Fruit fly (Drosophila melanogaster) whole organism, prepupa: ENCODE measurements around the gene Cyp4d20.

Source experiments
- CG10631 ChIP-seq: fragments of 200-800 bp; sonication (Bioruptor generic); optimal IDR thresholded peaks from 2 replicates; lab custom pipeline; 2016; ENCODE audit warnings: missing biosample characterization, missing genetic modification characterization
- CG10669 ChIP-seq: fragments of 200-800 bp; sonication (Bioruptor generic); optimal IDR thresholded peaks from 3 replicates; lab custom pipeline; 2018; ENCODE audit warnings: missing biosample characterization, mild to moderate bottlenecking, missing genetic modification characterization, moderate library complexity
- CG11762 ChIP-seq: fragments of 200-800 bp; sonication (Bioruptor generic); optimal IDR thresholded peaks from 3 replicates; lab custom pipeline; 2016; ENCODE audit warnings: missing biosample characterization, missing genetic modification characterization; ENCODE audit not compliant: insufficient read depth
- CG11902 ChIP-seq: fragments of 200-800 bp; sonication (Bioruptor generic); optimal IDR thresholded peaks from 3 replicates; lab custom pipeline; 2016; ENCODE audit warnings: missing biosample characterization, missing genetic modification characterization
- CG15336 ChIP-seq: fragments of 200-800 bp; sonication (Bioruptor generic); IDR thresholded peaks from 2 replicates; pipeline ENCODE4 v1.3.6; 2022; ENCODE audit warnings: missing biosample characterization, missing genetic modification characterization
- CG16779 ChIP-seq: fragments of 200-800 bp; sonication (Bioruptor generic); optimal IDR thresholded peaks from 3 replicates; lab custom pipeline; 2017; ENCODE audit warnings: missing biosample characterization, mild to moderate bottlenecking, missing genetic modification characterization
- CG3032 ChIP-seq: fragments of 200-800 bp; optimal IDR thresholded peaks from 2 replicates; lab custom pipeline; 2019; ENCODE audit warnings: missing biosample characterization, mild to moderate bottlenecking, missing genetic modification characterization, moderate library complexity
- CG31627 ChIP-seq: fragments of 200-800 bp; sonication (Bioruptor generic); optimal IDR thresholded peaks from 3 replicates; lab custom pipeline; 2016; ENCODE audit warnings: missing biosample characterization, missing genetic modification characterization
- CG34406 ChIP-seq: fragments of 200-800 bp; sonication (Bioruptor generic); optimal IDR thresholded peaks from 3 replicates; lab custom pipeline; 2016; ENCODE audit warnings: missing biosample characterization, missing genetic modification characterization
- CG3919 ChIP-seq: fragments of 200-800 bp; sonication (Bioruptor generic); optimal IDR thresholded peaks from 3 replicates; lab custom pipeline; 2016; ENCODE audit warnings: missing biosample characterization, missing genetic modification characterization
- CG4318 ChIP-seq: fragments of 200-800 bp; sonication (Bioruptor generic); optimal IDR thresholded peaks from 3 replicates; lab custom pipeline; 2017; ENCODE audit warnings: missing biosample characterization, mild to moderate bottlenecking, missing genetic modification characterization
- CG6276 ChIP-seq: fragments of 200-800 bp; sonication (Bioruptor generic); optimal IDR thresholded peaks from 2 replicates; lab custom pipeline; 2017; ENCODE audit warnings: missing biosample characterization, mild to moderate bottlenecking, missing genetic modification characterization
- CG6792 ChIP-seq: fragments of 200-800 bp; sonication (Bioruptor generic); optimal IDR thresholded peaks from 3 replicates; lab custom pipeline; 2016; ENCODE audit warnings: missing biosample characterization, missing genetic modification characterization
- CG6808 ChIP-seq: fragments of 200-800 bp; sonication (Bioruptor generic); optimal IDR thresholded peaks from 3 replicates; lab custom pipeline; 2017; ENCODE audit warnings: missing biosample characterization, missing genetic modification characterization, mild to moderate bottlenecking, moderate library complexity, missing genetic modification reagents
- CG6854 ChIP-seq: fragments of 200-800 bp; sonication (Bioruptor generic); optimal IDR thresholded peaks from 2 replicates; lab custom pipeline; 2017; ENCODE audit warnings: missing biosample characterization, mild to moderate bottlenecking, missing genetic modification characterization
- CG7368 ChIP-seq: fragments of 200-800 bp; sonication (Bioruptor generic); optimal IDR thresholded peaks from 3 replicates; lab custom pipeline; 2016; ENCODE audit warnings: missing biosample characterization, missing genetic modification characterization
- CG8119 ChIP-seq: fragments of 200-800 bp; sonication (Bioruptor generic); IDR thresholded peaks from 3 replicates; pipeline ENCODE4 v1.3.6; 2022; ENCODE audit warnings: missing biosample characterization, missing genetic modification characterization
- CG8319 ChIP-seq: fragments of 200-800 bp; sonication (Bioruptor generic); optimal IDR thresholded peaks from 3 replicates; lab custom pipeline; 2016; ENCODE audit warnings: missing biosample characterization, missing genetic modification characterization
- CG8632 ChIP-seq: fragments of 200-800 bp; sonication (Bioruptor generic); optimal IDR thresholded peaks from 3 replicates; lab custom pipeline; 2016; ENCODE audit warnings: missing biosample characterization, missing genetic modification characterization
- CG9139 ChIP-seq: fragments of 200-800 bp; sonication (Bioruptor generic); optimal IDR thresholded peaks from 3 replicates; lab custom pipeline; 2017; ENCODE audit warnings: missing biosample characterization, mild to moderate bottlenecking, missing genetic modification characterization
- Eip75B ChIP-seq: fragments of 200-800 bp; sonication (Bioruptor generic); optimal IDR thresholded peaks from 3 replicates; lab custom pipeline; 2016; ENCODE audit warnings: missing biosample characterization, missing genetic modification characterization
- Eip78C ChIP-seq: fragments of 200-800 bp; sonication (Bioruptor generic); peaks from one replicate; lab custom pipeline; 2016; ENCODE audit warnings: missing biosample characterization, missing genetic modification characterization
- Ets21C ChIP-seq: fragments of 200-800 bp; sonication (Bioruptor generic); optimal IDR thresholded peaks from 3 replicates; lab custom pipeline; 2016; ENCODE audit warnings: missing biosample characterization, missing genetic modification characterization
- Gug ChIP-seq: fragments of 200-800 bp; sonication (Bioruptor generic); IDR thresholded peaks from 2 replicates; pipeline ENCODE4 v1.3.6; 2022; ENCODE audit warnings: missing biosample characterization, missing genetic modification characterization
- Hr38 ChIP-seq: sonication (Bioruptor generic); optimal IDR thresholded peaks from 2 replicates; lab custom pipeline; 2016; ENCODE audit warnings: missing biosample characterization, missing genetic modification characterization
- Hr39 ChIP-seq: fragments of 200-800 bp; sonication (Bioruptor generic); optimal IDR thresholded peaks from 2 replicates; lab custom pipeline; 2016; ENCODE audit warnings: missing biosample characterization, missing genetic modification characterization
- Lpt ChIP-seq: fragments of 200-800 bp; sonication (Bioruptor generic); optimal IDR thresholded peaks from 3 replicates; lab custom pipeline; 2016; ENCODE audit warnings: missing biosample characterization, missing genetic modification characterization
- Met ChIP-seq: fragments of 200-800 bp; sonication (Bioruptor generic); optimal IDR thresholded peaks from 3 replicates; lab custom pipeline; 2016; ENCODE audit warnings: missing biosample characterization, missing genetic modification characterization
- OdsH ChIP-seq: fragments of 200-800 bp; sonication (Bioruptor generic); optimal IDR thresholded peaks from 3 replicates; lab custom pipeline; 2016; ENCODE audit warnings: missing biosample characterization, missing genetic modification characterization
- Smox ChIP-seq: fragments of 200-800 bp; sonication (Bioruptor generic); optimal IDR thresholded peaks from 3 replicates; lab custom pipeline; 2016; ENCODE audit warnings: missing biosample characterization, missing genetic modification characterization
- Sox102F ChIP-seq: fragments of 200-800 bp; sonication (Bioruptor generic); optimal IDR thresholded peaks from 2 replicates; lab custom pipeline; 2016; ENCODE audit warnings: missing biosample characterization, mild to moderate bottlenecking, missing genetic modification characterization
- Sox14 ChIP-seq: fragments of 200-800 bp; sonication (Bioruptor generic); optimal IDR thresholded peaks from 3 replicates; lab custom pipeline; 2016; ENCODE audit warnings: missing biosample characterization, missing genetic modification characterization
- Sox15 ChIP-seq: fragments of 200-800 bp; sonication (Bioruptor generic); optimal IDR thresholded peaks from 3 replicates; lab custom pipeline; 2016; ENCODE audit warnings: missing biosample characterization, missing genetic modification characterization
- cyc ChIP-seq: fragments of 200-800 bp; sonication (Bioruptor generic); optimal IDR thresholded peaks from 3 replicates; lab custom pipeline; 2016; ENCODE audit warnings: missing biosample characterization, missing genetic modification characterization
- dac ChIP-seq: fragments of 200-800 bp; sonication (Bioruptor generic); optimal IDR thresholded peaks from 2 replicates; lab custom pipeline; 2017; ENCODE audit warnings: missing biosample characterization, mild to moderate bottlenecking, missing genetic modification characterization
- dsx ChIP-seq: fragments of 200-800 bp; optimal IDR thresholded peaks from 3 replicates; lab custom pipeline; 2019; ENCODE audit warnings: missing biosample characterization, mild to moderate bottlenecking, missing genetic modification characterization, moderate library complexity; ENCODE audit not compliant: poor library complexity, severe bottlenecking
- eg ChIP-seq: fragments of 200-800 bp; sonication (Bioruptor generic); IDR thresholded peaks from 3 replicates; pipeline ENCODE4 v1.3.6; 2022; ENCODE audit warnings: missing biosample characterization, missing genetic modification characterization
- esn ChIP-seq: fragments of 200-800 bp; sonication (Bioruptor generic); optimal IDR thresholded peaks from 2 replicates; lab custom pipeline; 2016; ENCODE audit warnings: missing biosample characterization, mild to moderate bottlenecking, missing genetic modification characterization, moderate library complexity
- fd59A ChIP-seq: fragments of 200-800 bp; sonication (Bioruptor generic); optimal IDR thresholded peaks from 2 replicates; lab custom pipeline; 2017; ENCODE audit warnings: missing biosample characterization, mild to moderate bottlenecking, missing genetic modification characterization, missing genetic modification reagents
- fd85E ChIP-seq: fragments of 200-800 bp; sonication (Bioruptor generic); optimal IDR thresholded peaks from 3 replicates; lab custom pipeline; 2016; ENCODE audit warnings: missing biosample characterization, missing genetic modification characterization
- fkh ChIP-seq: fragments of 200-800 bp; sonication (Bioruptor generic); optimal IDR thresholded peaks from 3 replicates; lab custom pipeline; 2017; ENCODE audit warnings: missing biosample characterization, mild to moderate bottlenecking, missing genetic modification characterization, moderate library complexity
- lz ChIP-seq: fragments of 200-800 bp; sonication (Bioruptor generic); optimal IDR thresholded peaks from 3 replicates; lab custom pipeline; 2016; ENCODE audit warnings: missing biosample characterization, missing genetic modification characterization
- net ChIP-seq: fragments of 200-800 bp; sonication (Bioruptor generic); optimal IDR thresholded peaks from 3 replicates; lab custom pipeline; 2016; ENCODE audit warnings: missing biosample characterization, missing genetic modification characterization
- pdm3 ChIP-seq: fragments of 200-800 bp; sonication (Bioruptor generic); optimal IDR thresholded peaks from 3 replicates; lab custom pipeline; 2016; ENCODE audit warnings: missing biosample characterization, missing genetic modification characterization
- salr ChIP-seq, 2 experiments: fragments of 200-800 bp; sonication (Bioruptor generic); optimal IDR thresholded peaks; 3 replicates each; lab custom pipeline; 2016 to 2018; ENCODE audit warnings: missing biosample characterization in 2 of 2, missing genetic modification characterization in 2 of 2, mild to moderate bottlenecking in 1 of 2
- spab ChIP-seq: fragments of 200-800 bp; sonication (Bioruptor generic); optimal IDR thresholded peaks from 2 replicates; lab custom pipeline; 2017; ENCODE audit warnings: missing biosample characterization, mild to moderate bottlenecking, missing genetic modification characterization, missing genetic modification reagents
- ss ChIP-seq, 2 experiments: fragments of 200-800 bp; sonication (Bioruptor generic); optimal IDR thresholded peaks; 2 replicates in 1 of 2; 3 replicates in 1 of 2; lab custom pipeline; 2017 to 2018; ENCODE audit warnings: mild to moderate bottlenecking in 2 of 2, missing biosample characterization in 2 of 2, missing genetic modification characterization in 2 of 2, moderate library complexity in 1 of 2
- svp ChIP-seq: fragments of 200-800 bp; sonication (Bioruptor generic); peaks from one replicate; lab custom pipeline; 2016; ENCODE audit warnings: missing biosample characterization, missing genetic modification characterization
- topi ChIP-seq: fragments of 200-800 bp; sonication (Bioruptor generic); optimal IDR thresholded peaks from 3 replicates; lab custom pipeline; 2016; ENCODE audit warnings: missing biosample characterization, missing genetic modification characterization
- vri ChIP-seq: fragments of 200-800 bp; sonication (Bioruptor generic); optimal IDR thresholded peaks from 3 replicates; lab custom pipeline; 2016; ENCODE audit warnings: missing biosample characterization, mild to moderate bottlenecking, missing genetic modification characterization

Gene Cyp4d20

DNA sequence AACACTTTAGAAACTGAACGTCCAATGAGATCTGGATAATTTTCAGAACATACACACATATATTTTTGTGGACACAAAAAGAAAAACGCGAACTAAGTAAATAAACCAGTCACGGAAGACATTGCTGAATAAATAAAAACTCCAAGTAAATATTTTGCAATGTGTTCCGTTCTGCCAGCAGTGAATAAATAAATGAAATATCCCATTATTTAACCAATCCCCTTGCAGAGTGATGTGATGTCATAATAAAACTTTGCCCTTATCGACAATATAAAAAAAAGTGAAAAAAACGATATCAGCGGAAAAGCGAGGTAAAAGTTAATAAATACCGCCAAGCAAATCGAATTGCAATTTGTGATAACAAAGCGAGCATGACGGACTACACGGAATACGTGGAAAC is 12.5 kb upstream of the Cyp4d20 start:
- TF ChIP-seq salr (GFP tag; optimal IDR thresholded peaks at IDR 0.05; lab: Kevin White, UChicago) (no peak), CG9139 (GFP tag; lab: Kevin White, UChicago) (peak; percentile 43), CG31627 (GFP tag; lab: Kevin White, UChicago) (no peak), CG15336 (no peak), CG8632 (GFP tag; lab: Kevin White, UChicago) (no peak), Met (GFP tag; lab: Kevin White, UChicago) (no peak), CG8319 (no peak), CG4318 (no peak), CG6808 (peak; percentile 50), Eip78C (GFP tag; lab: Kevin White, UChicago) (peak; percentile 62), vri (GFP tag; lab: Kevin White, UChicago) (peak; percentile 84), CG6854 (peak; percentile 12), net (no peak), ss (GFP tag; optimal IDR thresholded peaks at IDR 0.05; lab: Kevin White, UChicago) (peak; percentile 5 to 55), fkh (peak; percentile 6), pdm3 (GFP tag; lab: Kevin White, UChicago) (no peak), CG10631 (no peak), dsx (no peak), lz (no peak)

DNA sequence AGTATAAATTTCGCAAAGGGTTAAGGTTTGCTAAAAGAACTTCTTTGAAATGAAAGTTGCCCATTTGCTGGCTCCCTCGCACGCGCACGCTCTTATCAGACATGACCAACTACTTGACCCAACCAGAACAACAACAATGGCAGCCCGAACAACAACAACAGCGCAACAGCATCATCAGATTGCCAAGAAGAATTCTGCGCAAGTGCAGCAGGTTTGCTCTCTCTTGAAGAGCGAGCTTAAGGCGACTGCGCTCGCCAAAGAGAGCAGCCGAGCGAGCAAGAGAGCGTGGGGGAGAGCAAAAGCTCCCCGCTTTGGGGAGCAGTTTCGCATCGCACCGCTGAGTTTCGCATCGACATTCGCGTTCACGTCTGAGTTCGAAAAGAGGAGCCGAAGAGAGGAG is 11.6 kb upstream of the Cyp4d20 start:
- TF ChIP-seq CG15336: peak; percentile 29; the same call in 1 of the 2 replicates
- no peak for TF ChIP-seq dac
- peak; percentile 51; the same call in 1 of the 3 replicates for TF ChIP-seq CG8119
- TF ChIP-seq CG8319: no peak
- TF ChIP-seq topi: peak; percentile 13
- TF ChIP-seq CG3919 (GFP tag; lab: Kevin White, UChicago): peak; percentile 51
- no peak for TF ChIP-seq spab (GFP tag; lab: Kevin White, UChicago)
- no peak for TF ChIP-seq CG6808
- no peak for TF ChIP-seq Lpt (GFP tag; lab: Kevin White, UChicago)
- no peak for TF ChIP-seq CG10669 (GFP tag; lab: Kevin White, UChicago)
- TF ChIP-seq Sox14 (GFP tag; lab: Kevin White, UChicago): no peak
- TF ChIP-seq Sox102F (GFP tag; lab: Kevin White, UChicago): peak; percentile 48
- peak; percentile 86 for TF ChIP-seq CG6854
- no peak for TF ChIP-seq Smox (GFP tag; lab: Kevin White, UChicago)
- TF ChIP-seq svp (GFP tag; lab: Kevin White, UChicago): peak; percentile 80
- TF ChIP-seq Hr39 (GFP tag; lab: Kevin White, UChicago): no peak
- TF ChIP-seq CG8632 (GFP tag; lab: Kevin White, UChicago): no peak
- no peak for TF ChIP-seq Sox15 (GFP tag; lab: Kevin White, UChicago)
- TF ChIP-seq Ets21C (GFP tag; lab: Kevin White, UChicago): no peak
- TF ChIP-seq lz: peak; percentile 18
- TF ChIP-seq Eip78C (GFP tag; lab: Kevin White, UChicago): peak; percentile 75
- no peak for TF ChIP-seq CG3032 (tag; lab: Kevin White, UChicago)
- peak; percentile 41 for TF ChIP-seq CG16779 (tag; lab: Kevin White, UChicago)
- no peak for TF ChIP-seq cyc
- TF ChIP-seq pdm3 (GFP tag; lab: Kevin White, UChicago): no peak
- peak; percentile 24 to 65 for TF ChIP-seq ss (GFP tag; optimal IDR thresholded peaks at IDR 0.05; lab: Kevin White, UChicago)
- TF ChIP-seq CG6792 (GFP tag; lab: Kevin White, UChicago): no peak
- TF ChIP-seq vri (GFP tag; lab: Kevin White, UChicago): no peak
- peak; percentile 62 for TF ChIP-seq dsx
- no peak for TF ChIP-seq CG11762
- peak; percentile 39 for TF ChIP-seq esn (GFP tag; lab: Kevin White, UChicago)
- no peak for TF ChIP-seq fd59A (GFP tag; lab: Kevin White, UChicago)
- TF ChIP-seq Hr38 (GFP tag; lab: Kevin White, UChicago): no peak
- no peak for TF ChIP-seq CG34406 (GFP tag; lab: Kevin White, UChicago)
- TF ChIP-seq CG9139 (GFP tag; lab: Kevin White, UChicago): peak; percentile 66
- no peak for TF ChIP-seq Gug (GFP tag; lab: Robert Waterston, UW)
- TF ChIP-seq eg: peak; percentile 63
- no peak for TF ChIP-seq CG11902 (GFP tag; lab: Kevin White, UChicago)
- TF ChIP-seq Eip75B (GFP tag; lab: Kevin White, UChicago): no peak
- TF ChIP-seq CG10631: no peak
- no peak for TF ChIP-seq CG7368 (GFP tag; lab: Kevin White, UChicago)
- peak; percentile 44 for TF ChIP-seq fd85E (GFP tag; lab: Kevin White, UChicago)
- no peak for TF ChIP-seq OdsH (GFP tag; lab: Kevin White, UChicago)
- TF ChIP-seq CG6276 (GFP tag; lab: Kevin White, UChicago): no peak
